Worm (Caenorhabditis elegans) whole organism, L3 larva: ENCODE data around the gene E02H4.4.
A peak's percentile ranks its signal among the peaks of the same experiment; 100 is the strongest.

Experiments used
- R02D3.7 ChIP-seq: fragments of 150-350 bp; optimal IDR thresholded peaks from 2 replicates; lab custom pipeline; 2014; ENCODE audit warnings: missing biosample characterization, missing genetic modification characterization
- ZK546.5 ChIP-seq: sonication (generic microtip); optimal IDR thresholded peaks from 2 replicates; lab custom pipeline; 2017; ENCODE audit warnings: missing biosample characterization, missing genetic modification characterization
- ama-1 ChIP-seq: fragments of 150-350 bp; optimal IDR thresholded peaks from 2 replicates; lab custom pipeline; 2018
- ceh-28 ChIP-seq: fragments of 150-350 bp; optimal IDR thresholded peaks from 2 replicates; lab custom pipeline; 2014; ENCODE audit warnings: missing biosample characterization, missing genetic modification reagents, missing genetic modification characterization
- ceh-82 ChIP-seq: fragments of 150-350 bp; optimal IDR thresholded peaks from 2 replicates; lab custom pipeline; 2014; ENCODE audit warnings: missing biosample characterization, missing genetic modification characterization
- ceh-9 ChIP-seq: sonication (generic microtip); optimal IDR thresholded peaks from 2 replicates; lab custom pipeline; 2018; ENCODE audit warnings: missing biosample characterization, missing genetic modification characterization
- egl-27 ChIP-seq: sonication (generic microtip); optimal IDR thresholded peaks from 4 replicates; lab custom pipeline; 2017; ENCODE audit warnings: missing biosample characterization, missing genetic modification reagents, missing genetic modification characterization
- elt-2 ChIP-seq: sonication (generic microtip); optimal IDR thresholded peaks from 2 replicates; lab custom pipeline; 2016; ENCODE audit warnings: missing genetic modification reagents, mild to moderate bottlenecking, missing genetic modification characterization, missing compliant biosample characterization
- elt-3 ChIP-seq, 3 experiments: fragments of 150-350 bp in 1 of 3; sonication (generic microtip) in 2 of 3; optimal IDR thresholded peaks; 2 replicates in 2 of 3; 4 replicates in 1 of 3; lab custom pipeline; 2014 to 2017; ENCODE audit warnings: missing biosample characterization in 3 of 3, missing genetic modification characterization in 3 of 3
- eor-1 ChIP-seq, 2 experiments: fragments of 150-350 bp; optimal IDR thresholded peaks; 2 replicates each; lab custom pipeline; 2014 to 2018; ENCODE audit warnings: missing biosample characterization in 2 of 2, missing genetic modification characterization in 2 of 2
- fkh-10 ChIP-seq: sonication (generic microtip); optimal IDR thresholded peaks from 2 replicates; lab custom pipeline; 2017; ENCODE audit warnings: missing biosample characterization, missing genetic modification reagents, missing genetic modification characterization
- fkh-2 ChIP-seq: fragments of 150-350 bp; optimal IDR thresholded peaks from 2 replicates; lab custom pipeline; 2014; ENCODE audit warnings: missing biosample characterization, missing genetic modification reagents, missing genetic modification characterization
- hmg-11 ChIP-seq: sonication (generic microtip); optimal IDR thresholded peaks from 2 replicates; lab custom pipeline; 2016; ENCODE audit warnings: missing genetic modification characterization, missing compliant biosample characterization
- jun-1 ChIP-seq: fragments of 150-350 bp; optimal IDR thresholded peaks from 2 replicates; lab custom pipeline; 2014; ENCODE audit warnings: missing biosample characterization, missing genetic modification reagents, missing genetic modification characterization
- lin-15B ChIP-seq: fragments of 150-350 bp; optimal IDR thresholded peaks from 2 replicates; lab custom pipeline; 2014; ENCODE audit warnings: missing biosample characterization, missing genetic modification characterization
- lin-39 ChIP-seq: fragments of 150-350 bp; optimal IDR thresholded peaks from 2 replicates; lab custom pipeline; 2018; ENCODE audit warnings: missing biosample characterization, missing genetic modification reagents, missing genetic modification characterization
- lsy-12 ChIP-seq: sonication (generic microtip); optimal IDR thresholded peaks from 2 replicates; lab custom pipeline; 2016; ENCODE audit warnings: mild to moderate bottlenecking, missing genetic modification characterization, missing compliant biosample characterization
- mdl-1 ChIP-seq: fragments of 150-350 bp; optimal IDR thresholded peaks from 2 replicates; lab custom pipeline; 2014; ENCODE audit warnings: missing biosample characterization, missing genetic modification characterization
- mml-1 ChIP-seq: fragments of 150-350 bp; sonication (generic microtip); optimal IDR thresholded peaks from 3 replicates; lab custom pipeline; 2014; ENCODE audit warnings: missing biosample characterization, missing genetic modification characterization
- nhr-11 ChIP-seq: fragments of 150-350 bp; optimal IDR thresholded peaks from 2 replicates; lab custom pipeline; 2014; ENCODE audit warnings: missing biosample characterization, missing genetic modification characterization
- nhr-12 ChIP-seq: fragments of 150-350 bp; optimal IDR thresholded peaks from 2 replicates; lab custom pipeline; 2014; ENCODE audit warnings: missing biosample characterization, missing genetic modification characterization
- nhr-23 ChIP-seq: fragments of 150-350 bp; optimal IDR thresholded peaks from 2 replicates; lab custom pipeline; 2014; ENCODE audit warnings: missing biosample characterization, missing genetic modification reagents, missing genetic modification characterization
- nhr-237 ChIP-seq: fragments of 150-350 bp; optimal IDR thresholded peaks from 2 replicates; lab custom pipeline; 2014; ENCODE audit warnings: missing biosample characterization, missing genetic modification characterization
- nhr-43 ChIP-seq: sonication (generic microtip); optimal IDR thresholded peaks from 2 replicates; lab custom pipeline; 2016; ENCODE audit warnings: mild to moderate bottlenecking, missing genetic modification characterization, missing compliant biosample characterization; ENCODE audit not compliant: poor library complexity, severe bottlenecking
- nhr-67 ChIP-seq: fragments of 150-350 bp; optimal IDR thresholded peaks from 2 replicates; lab custom pipeline; 2014; ENCODE audit warnings: missing biosample characterization, missing genetic modification characterization
- nhr-76 ChIP-seq: fragments of 150-350 bp; sonication (generic microtip); optimal IDR thresholded peaks from 5 replicates; lab custom pipeline; 2014; ENCODE audit warnings: missing biosample characterization, missing genetic modification characterization
- nhr-77 ChIP-seq: fragments of 150-350 bp; optimal IDR thresholded peaks from 2 replicates; lab custom pipeline; 2014; ENCODE audit warnings: missing biosample characterization, missing genetic modification characterization
- pha-4 ChIP-seq: fragments of 150-350 bp; optimal IDR thresholded peaks from 2 replicates; lab custom pipeline; 2014; ENCODE audit warnings: missing biosample characterization, missing genetic modification reagents, missing genetic modification characterization
- pqm-1 ChIP-seq: fragments of 150-350 bp; optimal IDR thresholded peaks from 2 replicates; lab custom pipeline; 2017; ENCODE audit warnings: missing biosample characterization, missing genetic modification characterization, inconsistent platforms
- sea-2 ChIP-seq: fragments of 150-350 bp; sonication (generic microtip); optimal IDR thresholded peaks from 4 replicates; lab custom pipeline; 2014; ENCODE audit warnings: missing biosample characterization, missing genetic modification reagents, missing genetic modification characterization
- skn-1 ChIP-seq: fragments of 150-350 bp; optimal IDR thresholded peaks from 2 replicates; lab custom pipeline; 2014; ENCODE audit warnings: missing biosample characterization, missing genetic modification characterization
- snpc-4 ChIP-seq: fragments of 150-350 bp; optimal IDR thresholded peaks from 2 replicates; lab custom pipeline; 2014; ENCODE audit warnings: missing biosample characterization, missing genetic modification characterization
- tbx-2 ChIP-seq: sonication (generic microtip); optimal IDR thresholded peaks from 2 replicates; lab custom pipeline; 2016; ENCODE audit warnings: mild to moderate bottlenecking, missing genetic modification characterization, missing compliant biosample characterization
- unc-62 ChIP-seq: fragments of 150-350 bp; sonication (generic microtip); optimal IDR thresholded peaks from 4 replicates; lab custom pipeline; 2014; ENCODE audit warnings: missing biosample characterization, missing genetic modification reagents, missing genetic modification characterization
- zag-1 ChIP-seq: fragments of 150-350 bp; optimal IDR thresholded peaks from 2 replicates; lab custom pipeline; 2014; ENCODE audit warnings: missing biosample characterization, missing genetic modification characterization
- ztf-11 ChIP-seq: fragments of 150-350 bp; optimal IDR thresholded peaks from 2 replicates; lab custom pipeline; 2014; ENCODE audit warnings: missing biosample characterization, missing genetic modification characterization
- ztf-4 ChIP-seq: fragments of 150-350 bp; optimal IDR thresholded peaks from 2 replicates; lab custom pipeline; 2014; ENCODE audit warnings: missing biosample characterization, missing genetic modification characterization

The E02H4.4 gene

DNA sequence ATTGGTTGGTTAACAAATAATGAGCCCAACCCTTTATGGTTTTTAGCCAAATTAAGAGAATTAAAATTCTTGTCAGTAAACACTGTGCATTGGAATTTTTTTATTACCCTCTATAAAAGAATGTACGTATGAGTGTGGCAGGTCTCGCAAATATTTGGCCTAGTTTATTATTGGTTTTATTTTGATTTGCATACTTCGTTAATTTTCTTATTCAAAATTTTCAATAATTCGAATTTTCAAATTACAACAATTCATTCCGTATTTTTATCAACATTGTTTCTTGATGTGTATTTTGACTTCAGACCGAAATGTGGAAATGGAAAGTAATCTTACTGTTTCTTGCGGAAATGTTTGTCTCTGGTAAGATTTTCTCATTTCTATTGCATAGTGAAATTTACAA is at the start of gene E02H4.4:
E02H4.4 (plus strand) TSS at position 301 of the 400 bp plus-strand sequence.
- TF ChIP-seq lsy-12 (no peak), hmg-11 (no peak), nhr-67 (tag; lab: Kevin White, UChicago) (no peak), fkh-2 (tag; lab: Kevin White, UChicago) (no peak), pqm-1 (tag; lab: Kevin White, UChicago) (no peak), snpc-4 (tag; lab: Kevin White, UChicago) (no peak), elt-2 (tag; lab: Kevin White, UChicago) (no peak), eor-1 (tag; optimal IDR thresholded peaks at IDR 0.05; lab: Kevin White, UChicago) (no peak), mml-1 (tag; lab: Kevin White, UChicago) (no peak), sea-2 (GFP tag; lab: Kevin White, UChicago) (no peak), ceh-9 (no peak)
- TF ChIP-seq, all 47 proteins: peak for 0

DNA sequence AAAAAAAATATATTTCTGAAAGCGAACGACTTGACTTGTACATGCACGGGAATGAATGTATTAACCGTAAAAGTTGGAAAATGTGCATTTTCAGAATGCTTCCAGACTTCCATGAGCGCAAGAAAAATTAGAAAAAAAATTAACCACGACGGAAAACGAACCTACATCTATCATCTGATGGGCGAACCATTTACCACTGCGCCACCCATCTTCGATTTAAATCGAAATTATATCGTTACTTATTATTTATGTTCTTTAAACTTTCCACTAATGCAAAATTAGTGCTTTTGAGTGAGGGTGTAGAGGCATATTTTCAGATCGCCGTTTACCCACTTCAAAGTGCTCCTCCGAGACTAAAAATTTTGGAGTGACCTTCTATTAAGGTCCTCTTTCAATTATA is 46.6 kb upstream of the E02H4.4 start:
- peak; percentile 18 for TF ChIP-seq elt-2 (tag; lab: Kevin White, UChicago)
- TF ChIP-seq, all 47 proteins: peak for 1; not testable (repeated sequence) for 46

DNA sequence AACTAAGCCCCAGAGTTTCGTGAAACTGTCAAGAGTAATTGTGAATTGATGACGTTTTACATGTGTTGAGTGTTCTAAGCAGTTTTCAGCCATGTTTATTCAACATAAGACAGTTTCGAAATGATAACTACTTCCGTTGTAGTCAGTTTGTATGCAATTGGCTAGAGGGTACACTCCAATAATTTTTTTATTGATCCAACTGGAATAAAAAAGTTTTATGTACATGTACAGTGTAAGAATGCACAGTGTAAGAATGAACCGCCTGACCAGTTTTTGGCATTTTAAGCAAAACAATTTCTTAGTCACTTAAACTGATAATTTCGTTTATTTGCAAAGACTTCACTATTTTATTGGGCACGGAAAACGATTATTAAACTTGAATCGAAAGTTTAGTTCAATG is 44.4 kb upstream of the E02H4.4 start:
- TF ChIP-seq mdl-1 (tag; lab: Kevin White, UChicago) (no peak), elt-2 (tag; lab: Kevin White, UChicago) (peak; percentile 47)

DNA sequence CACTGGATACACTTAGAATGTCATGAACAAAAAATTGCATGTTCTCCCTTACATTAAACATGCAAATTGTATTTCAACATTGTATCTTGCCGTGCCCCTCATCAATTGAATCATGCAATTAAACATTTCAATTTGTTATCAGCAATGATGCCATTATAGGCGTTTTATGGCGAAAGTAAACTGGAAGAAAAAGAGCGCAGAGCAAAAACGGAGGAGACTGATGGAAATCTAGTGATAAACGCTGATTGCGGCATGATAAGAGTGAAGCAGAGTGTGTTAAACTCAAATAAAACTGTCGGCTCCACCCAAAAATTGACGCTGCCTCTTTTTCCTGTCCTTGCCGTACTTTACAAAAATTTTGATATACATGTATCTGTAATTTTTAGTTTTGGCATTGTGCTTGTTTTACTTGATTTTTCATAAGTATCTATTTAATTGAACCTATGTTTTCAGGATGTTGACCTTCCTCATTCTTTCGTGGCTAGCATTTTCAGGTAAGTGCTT is 43.2 kb upstream of the E02H4.4 start, which contains the start of gene K06G5.1:
K06G5.1 (plus strand) TSS at position 454 of the 504 bp plus-strand sequence.
- TF ChIP-seq jun-1 (tag; lab: Kevin White, UChicago) (peak; percentile 72), zag-1 (tag; lab: Kevin White, UChicago) (no peak), elt-2 (tag; lab: Kevin White, UChicago) (peak; percentile 99), pha-4 (peak; percentile 64), pqm-1 (tag; lab: Kevin White, UChicago) (peak; percentile 99), tbx-2 (tag; lab: Kevin White, UChicago) (no peak)

DNA sequence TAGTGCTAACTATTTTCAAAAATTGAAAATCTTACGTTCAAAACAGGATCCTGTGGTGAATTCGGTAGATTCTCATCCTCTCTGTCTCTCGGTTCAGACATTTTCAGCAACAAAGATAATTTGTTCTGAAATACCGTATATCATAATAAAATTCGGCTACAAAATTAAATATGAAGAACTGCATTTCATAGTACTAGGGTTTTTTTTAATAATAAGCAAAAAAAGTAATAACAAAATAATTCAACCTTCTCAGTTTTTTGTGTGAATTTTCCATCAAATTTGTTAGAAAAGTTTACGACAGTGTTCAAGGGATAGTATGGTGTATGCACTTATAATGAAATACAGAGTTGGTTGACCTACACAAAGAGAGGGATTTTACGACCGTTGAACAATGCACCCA is 34.6 kb upstream of the E02H4.4 start, which contains the start of gene K06G5.3:
K06G5.3 (minus strand) TSS at position 101 of the 400 bp plus-strand sequence.
- TF ChIP-seq egl-27 (tag; lab: Kevin White, UChicago), result no peak

DNA sequence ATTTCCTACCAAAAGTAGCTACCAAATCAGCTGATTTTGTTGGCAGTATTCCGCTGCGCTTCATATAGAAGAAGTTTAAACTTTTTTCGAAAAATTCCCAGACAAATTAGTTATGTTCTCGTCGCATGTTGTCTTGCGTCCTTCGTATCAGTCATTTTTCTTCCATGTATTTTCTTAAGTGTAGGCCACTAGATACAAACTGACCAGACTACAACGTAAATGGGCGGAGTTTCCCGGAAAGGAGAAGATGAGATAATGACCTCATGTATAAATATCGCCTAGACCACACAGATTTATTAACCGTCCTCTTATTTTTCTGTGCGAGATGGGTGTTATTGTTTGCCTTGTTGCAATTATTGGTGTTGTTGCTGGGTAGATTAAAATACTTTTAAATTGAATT is 32.5 kb upstream of the E02H4.4 start, which contains the start of gene cyp-13B2:
cyp-13B2 (plus strand) TSS at position 301 of the 400 bp plus-strand sequence.
- TF ChIP-seq egl-27 (tag; lab: Kevin White, UChicago) (no peak), lin-39 (no peak), nhr-76 (tag; lab: Kevin White, UChicago) (no peak), elt-2 (tag; lab: Kevin White, UChicago) (no peak), jun-1 (tag; lab: Kevin White, UChicago) (no peak), eor-1 (tag; optimal IDR thresholded peaks at IDR 0.05; lab: Kevin White, UChicago) (no peak), nhr-237 (tag; lab: Kevin White, UChicago) (no peak), nhr-77 (tag; lab: Kevin White, UChicago) (no peak)
- TF ChIP-seq, all 47 proteins: peak for 0

DNA sequence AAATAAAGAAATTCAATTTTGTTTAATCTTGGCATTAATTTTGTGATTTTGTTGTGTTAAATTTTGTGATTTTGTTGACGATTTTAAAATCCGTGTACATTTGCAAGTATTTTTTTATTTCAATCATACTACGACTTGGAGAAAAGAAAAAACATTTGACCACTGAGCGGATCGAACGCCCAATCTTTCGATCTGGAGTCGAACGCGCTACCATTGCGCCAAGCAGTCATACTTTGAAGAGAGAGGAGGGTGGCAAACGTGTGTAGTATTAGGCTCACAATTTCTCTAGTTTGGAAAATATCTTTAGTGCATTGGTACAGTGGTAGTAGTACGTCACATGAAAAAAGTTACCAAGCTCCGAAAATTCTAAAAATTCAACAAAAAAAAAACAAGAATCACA is 29.0 kb upstream of the E02H4.4 start:
- TF ChIP-seq hmg-11 (peak; percentile 58), nhr-43 (tag; lab: Kevin White, UChicago) (peak; percentile 58), fkh-2 (tag; lab: Kevin White, UChicago) (no peak), nhr-77 (tag; lab: Kevin White, UChicago) (no peak), elt-2 (tag; lab: Kevin White, UChicago) (peak; percentile 18), nhr-12 (tag; lab: Kevin White, UChicago) (no peak), ztf-11 (tag; lab: Kevin White, UChicago) (no peak)

DNA sequence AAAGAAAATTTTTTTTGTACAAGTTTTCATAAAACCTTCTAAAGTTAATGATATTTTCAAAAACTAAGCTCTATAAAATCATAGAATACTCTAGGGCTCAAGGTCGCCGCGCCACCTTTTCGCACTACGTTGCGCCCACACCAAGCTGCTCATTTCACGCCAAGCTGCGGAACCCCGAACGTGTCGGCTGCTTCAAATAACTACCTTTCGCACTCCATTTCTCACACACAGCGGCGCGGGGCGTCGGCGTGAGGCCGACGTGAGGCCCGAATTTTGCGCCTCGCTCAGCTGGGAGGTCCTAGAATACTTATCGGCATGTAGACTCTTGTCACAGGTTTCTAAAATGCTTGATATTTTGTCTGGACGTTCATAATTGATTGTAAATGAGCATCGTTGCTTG is 25.8 kb upstream of the E02H4.4 start:
- TF ChIP-seq ama-1 (lab: Kevin White, UChicago), result no peak
- TF ChIP-seq ztf-4 (tag; lab: Kevin White, UChicago), result no peak
- TF ChIP-seq ceh-82 (tag; lab: Kevin White, UChicago), result no peak
- no peak for TF ChIP-seq tbx-2 (tag; lab: Kevin White, UChicago)
- no peak for TF ChIP-seq nhr-11 (tag; lab: Kevin White, UChicago)
- no peak for TF ChIP-seq ZK546.5 (tag; lab: Kevin White, UChicago)
- no peak for TF ChIP-seq R02D3.7 (tag; lab: Kevin White, UChicago)
- TF ChIP-seq elt-3 (tag; optimal IDR thresholded peaks at IDR 0.05; lab: Kevin White, UChicago), result no peak
- TF ChIP-seq nhr-76 (tag; lab: Kevin White, UChicago), result no peak
- no peak for TF ChIP-seq nhr-23
- TF ChIP-seq mml-1 (tag; lab: Kevin White, UChicago), result no peak
- no peak for TF ChIP-seq fkh-2 (tag; lab: Kevin White, UChicago)
- no peak for TF ChIP-seq sea-2 (GFP tag; lab: Kevin White, UChicago)
- no peak for TF ChIP-seq fkh-10 (GFP tag; lab: Kevin White, UChicago)
- no peak for TF ChIP-seq lin-15B (tag; lab: Kevin White, UChicago)
- TF ChIP-seq skn-1 (tag; lab: Kevin White, UChicago), result no peak
- no peak for TF ChIP-seq eor-1 (tag; optimal IDR thresholded peaks at IDR 0.05; lab: Kevin White, UChicago)
- TF ChIP-seq unc-62 (GFP tag; lab: Kevin White, UChicago), result no peak
- TF ChIP-seq elt-2 (tag; lab: Kevin White, UChicago), result no peak
- TF ChIP-seq ceh-28 (tag; lab: Kevin White, UChicago), result no peak
